Worm (Caenorhabditis elegans): ENCODE results near the gene K01D12.5.

The K01D12.5 gene

DNA sequence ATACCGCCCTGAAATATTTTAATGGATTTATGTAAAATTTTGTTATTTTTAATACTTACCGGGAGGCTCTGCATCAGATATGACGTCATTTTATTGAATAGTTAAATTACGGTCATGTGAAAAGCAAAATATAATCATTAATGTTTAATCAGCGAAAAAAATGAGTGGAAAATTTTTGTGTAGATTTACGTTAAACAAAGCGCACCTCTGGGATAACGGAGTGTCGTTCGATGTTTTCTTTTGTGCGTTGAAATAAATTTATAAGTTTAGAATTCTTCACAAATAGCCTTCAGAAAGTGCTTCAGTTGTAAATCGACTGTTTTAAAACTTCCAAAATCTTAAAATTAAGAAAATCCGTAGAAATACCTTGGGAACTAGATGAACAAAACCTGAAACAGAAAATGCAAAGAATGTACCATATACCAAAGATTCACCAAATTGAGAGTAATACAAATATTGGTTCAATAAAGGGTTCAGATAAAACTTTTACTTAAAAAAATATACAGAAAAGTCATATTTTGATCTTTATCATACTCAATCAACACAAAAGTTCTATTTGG, 3.1 kb downstream of the K01D12.5 start, which contains the start of the genes K01D12.20 and miga-1:
Gene K01D12.20, minus strand, starts transcription at position 138 of the 560 bp plus-strand sequence.
Gene miga-1, minus strand, starts transcription at position 183 of the 560 bp plus-strand sequence.
- TF ChIP-seq lin-32 (GFP tag; optimal IDR thresholded peaks at IDR 0.05) = no peak
- peak; percentile 71 for TF ChIP-seq zip-8 (tag; optimal IDR thresholded peaks at IDR 0.05)
- TF ChIP-seq unc-120 (tag; optimal IDR thresholded peaks at IDR 0.05; ENCODE audit: poor library complexity, severe bottlenecking) = no peak
- no peak for TF ChIP-seq lin-13 (tag; optimal IDR thresholded peaks at IDR 0.05)
- TF ChIP-seq mls-2 (tag; optimal IDR thresholded peaks at IDR 0.05) = no peak
- TF ChIP-seq bed-3 (GFP tag; optimal IDR thresholded peaks at IDR 0.05) = no peak

DNA sequence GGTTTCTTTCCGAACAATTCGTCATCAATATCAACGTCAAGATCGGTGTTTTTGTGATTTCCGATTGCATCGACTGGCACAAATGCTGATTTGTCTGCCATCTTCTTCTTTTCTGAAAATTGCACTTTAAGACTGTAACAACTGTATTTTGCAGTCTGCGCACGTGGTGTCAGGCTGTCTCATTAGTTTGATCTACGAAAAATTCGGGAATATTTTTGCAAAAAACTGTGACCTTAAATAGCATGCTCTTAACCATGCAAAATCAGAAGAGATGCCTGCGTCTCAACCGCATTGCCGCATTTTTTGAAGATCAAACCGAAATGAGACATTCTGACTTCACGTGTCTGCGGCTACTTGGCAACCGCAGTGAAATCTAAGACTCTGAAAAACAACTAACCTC, 3.7 kb downstream of the K01D12.5 start, which contains the start of gene K01D12.7:
Gene K01D12.7, minus strand, starts transcription at position 101 of the 400 bp plus-strand sequence.
- no peak for TF ChIP-seq ceh-83 (GFP tag; optimal IDR thresholded peaks at IDR 0.05)
- no peak for TF ChIP-seq mls-2 (tag; optimal IDR thresholded peaks at IDR 0.05)
- TF ChIP-seq nhr-76 (tag; optimal IDR thresholded peaks at IDR 0.05) = no peak
- TF ChIP-seq flh-1 (GFP tag; optimal IDR thresholded peaks at IDR 0.05) = no peak
- no peak for TF ChIP-seq drap-1 (GFP tag; optimal IDR thresholded peaks at IDR 0.05)
- no peak for TF ChIP-seq lin-13 (tag; optimal IDR thresholded peaks at IDR 0.05)
- no peak for TF ChIP-seq hlh-1 (tag; optimal IDR thresholded peaks at IDR 0.05)

DNA sequence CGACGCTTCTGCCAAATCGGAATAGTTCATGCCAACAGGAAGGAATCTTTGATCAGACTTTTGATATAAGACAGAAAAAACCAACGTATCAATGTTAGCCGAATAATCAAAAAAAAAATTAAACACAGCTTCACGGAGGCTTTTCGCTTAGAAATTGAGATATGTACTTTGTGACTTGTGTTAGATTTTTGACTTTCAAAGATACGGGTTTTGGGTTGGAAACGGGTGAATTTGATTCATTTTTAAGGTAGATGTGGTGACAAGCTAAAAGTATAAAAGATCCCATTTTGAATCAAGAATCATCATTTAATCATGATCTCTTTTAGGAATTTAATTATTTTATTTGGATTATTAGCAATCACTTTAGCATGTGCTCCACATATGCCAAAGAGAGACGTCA, 4.7 kb downstream of the K01D12.5 start, which contains the start of gene K01D12.8:
Gene K01D12.8, plus strand, starts transcription at position 301 of the 400 bp plus-strand sequence.
- TF ChIP-seq snpc-4 (tag; optimal IDR thresholded peaks at IDR 0.05) (no peak), hlh-1 (tag; optimal IDR thresholded peaks at IDR 0.05) (no peak), elt-3 (tag; optimal IDR thresholded peaks at IDR 0.05) (no peak), pha-4 (tag; optimal IDR thresholded peaks at IDR 0.05) (no peak), unc-62 (GFP tag; optimal IDR thresholded peaks at IDR 0.05) (no peak), ham-2 (GFP tag; optimal IDR thresholded peaks at IDR 0.05) (no peak), lin-32 (GFP tag; optimal IDR thresholded peaks at IDR 0.05) (no peak), ceh-43 (GFP tag; optimal IDR thresholded peaks at IDR 0.05) (no peak), M03D4.4 (tag; optimal IDR thresholded peaks at IDR 0.05) (no peak), ceh-83 (GFP tag; optimal IDR thresholded peaks at IDR 0.05) (no peak), ceh-39 (tag; optimal IDR thresholded peaks at IDR 0.05) (no peak), sptf-1 (tag; optimal IDR thresholded peaks at IDR 0.05) (no peak), mls-2 (tag; optimal IDR thresholded peaks at IDR 0.05) (no peak), drap-1 (GFP tag; optimal IDR thresholded peaks at IDR 0.05) (no peak), ces-1 (GFP tag; optimal IDR thresholded peaks at IDR 0.05) (no peak), flh-1 (GFP tag; optimal IDR thresholded peaks at IDR 0.05) (no peak), zip-8 (tag; optimal IDR thresholded peaks at IDR 0.05) (no peak)

DNA sequence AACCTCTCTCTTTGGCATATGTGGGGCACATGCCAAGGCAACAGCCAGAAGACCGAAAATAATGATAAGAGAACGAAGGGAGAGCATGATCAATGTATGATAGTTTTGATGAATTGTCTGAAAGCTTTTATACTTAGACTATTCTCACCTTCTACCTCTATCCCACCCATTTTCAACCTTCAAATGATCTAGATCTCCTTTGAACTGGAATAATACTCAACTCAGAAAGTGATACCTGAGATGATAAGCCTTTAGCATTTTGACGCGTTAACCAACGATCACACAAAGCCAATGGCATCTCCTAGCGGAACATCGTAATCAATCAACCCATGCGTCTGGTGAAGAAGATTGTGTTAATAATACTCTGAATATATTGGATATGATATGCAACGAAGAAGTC, 6.9 kb downstream of the K01D12.5 start, which contains the start of gene K01D12.9:
Gene K01D12.9, minus strand, starts transcription at position 101 of the 400 bp plus-strand sequence.
- TF ChIP-seq ztf-11 (tag; optimal IDR thresholded peaks at IDR 0.05) = no peak
- TF ChIP-seq sptf-1 (tag; optimal IDR thresholded peaks at IDR 0.05) = no peak
- no peak for TF ChIP-seq nhr-12 (tag; optimal IDR thresholded peaks at IDR 0.05)
- TF ChIP-seq lin-13 (tag; optimal IDR thresholded peaks at IDR 0.05) = no peak
- no peak for TF ChIP-seq unc-39 (tag; optimal IDR thresholded peaks at IDR 0.05)
- TF ChIP-seq nhr-237 (tag; optimal IDR thresholded peaks at IDR 0.05) = no peak
- no peak for TF ChIP-seq cnd-1 (tag; optimal IDR thresholded peaks at IDR 0.05)
- no peak for TF ChIP-seq mep-1 (tag; optimal IDR thresholded peaks at IDR 0.05)

DNA sequence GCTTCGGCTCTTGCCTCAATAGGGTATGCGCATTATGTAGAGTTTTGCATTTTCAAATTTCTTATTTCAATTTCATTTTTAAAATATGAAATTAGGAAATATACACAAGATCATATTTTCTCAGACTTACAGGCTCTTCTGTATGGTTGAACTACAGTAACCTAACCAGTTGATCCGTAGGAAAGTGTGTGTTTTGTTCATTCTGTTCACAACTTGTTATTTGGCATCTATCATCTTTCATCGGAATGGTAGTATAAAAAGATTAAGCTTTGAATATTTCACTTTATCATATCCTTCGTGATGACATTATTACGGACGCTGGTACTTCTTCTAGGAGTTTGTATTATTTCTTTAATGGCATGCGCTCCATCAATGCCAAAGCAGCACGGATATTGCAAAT, 8.3 kb downstream of the K01D12.5 start, which contains the start of gene K01D12.10:
Gene K01D12.10, plus strand, starts transcription at position 301 of the 400 bp plus-strand sequence.
- TF ChIP-seq snpc-4 (tag; optimal IDR thresholded peaks at IDR 0.05) (no peak), unc-39 (tag; optimal IDR thresholded peaks at IDR 0.05) (no peak), nhr-76 (tag; optimal IDR thresholded peaks at IDR 0.05) (no peak), nhr-12 (tag; optimal IDR thresholded peaks at IDR 0.05) (no peak), elt-1 (tag; optimal IDR thresholded peaks at IDR 0.05; ENCODE audit: borderline replicate concordance, insufficient read depth) (no peak), sptf-1 (tag; optimal IDR thresholded peaks at IDR 0.05) (no peak), mab-5 (tag; optimal IDR thresholded peaks at IDR 0.05) (no peak), flh-1 (GFP tag; optimal IDR thresholded peaks at IDR 0.05) (no peak), nhr-28 (tag; optimal IDR thresholded peaks at IDR 0.05) (no peak), drap-1 (GFP tag; optimal IDR thresholded peaks at IDR 0.05) (no peak), ceh-43 (GFP tag; optimal IDR thresholded peaks at IDR 0.05) (no peak), ham-2 (GFP tag; optimal IDR thresholded peaks at IDR 0.05) (no peak), nhr-2 (tag; optimal IDR thresholded peaks at IDR 0.05) (no peak)

All from whole organism, mixed stage, embryonic.